Fruit fly (Drosophila melanogaster): Measurements from ENCODE around the gene Pfrx.

Gene Pfrx

DNA sequence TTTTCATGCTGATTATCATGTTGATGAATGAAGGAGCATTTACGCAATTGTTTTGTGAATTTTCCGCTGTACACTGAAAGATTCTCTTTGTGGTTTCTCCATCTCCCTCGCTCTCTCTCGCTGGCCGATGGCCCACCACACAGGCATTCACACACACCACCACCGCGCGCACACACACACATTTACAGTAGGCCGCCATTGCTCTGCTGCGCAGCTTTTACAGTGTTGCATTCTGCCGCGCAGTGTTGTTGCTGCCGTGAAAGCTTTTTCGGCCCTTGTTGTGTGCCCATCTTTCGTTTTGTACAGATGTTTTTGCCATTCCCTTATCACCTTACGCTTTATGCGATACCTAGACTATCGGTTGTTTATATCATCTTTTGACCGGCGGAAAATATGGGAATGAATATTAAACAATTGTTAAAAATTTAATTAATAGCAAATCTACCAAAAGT, 1.5 kb downstream of the Pfrx start (continued):
- TF ChIP-seq CG10979 (tag; optimal IDR thresholded peaks at IDR 0.05) (no peak), gfzf (GFP tag; optimal IDR thresholded peaks at IDR 0.05) (peak; percentile 67), oc (tag; optimal IDR thresholded peaks at IDR 0.05) (no peak), CG7928 (GFP tag; optimal IDR thresholded peaks at IDR 0.05) (no peak), hth (optimal IDR thresholded peaks at IDR 0.05) (no peak), CG8944 (GFP tag; optimal IDR thresholded peaks at IDR 0.05) (no peak), CG8478 (optimal IDR thresholded peaks at IDR 0.05) (peak; percentile 91), CG7786 (GFP tag; optimal IDR thresholded peaks at IDR 0.05) (peak; percentile 3), az2 (GFP tag; optimal IDR thresholded peaks at IDR 0.05) (no peak), CG15601 (tag; optimal IDR thresholded peaks at IDR 0.05) (no peak), CG2678 (tag; optimal IDR thresholded peaks at IDR 0.05) (no peak), CG11723 (GFP tag; optimal IDR thresholded peaks at IDR 0.05) (no peak), sr (GFP tag; IDR thresholded peaks at IDR 0.05) (no peak), CG9727 (GFP tag; optimal IDR thresholded peaks at IDR 0.05) (no peak), run (tag; optimal IDR thresholded peaks at IDR 0.05) (no peak), Rx (GFP tag; IDR thresholded peaks at IDR 0.05) (no peak), CG11504 (tag; optimal IDR thresholded peaks at IDR 0.05) (peak; percentile 21), CG8089 (GFP tag; optimal IDR thresholded peaks at IDR 0.05) (no peak), gsb-n (tag; optimal IDR thresholded peaks at IDR 0.05) (no peak), Dfd (GFP tag; optimal IDR thresholded peaks at IDR 0.05) (no peak), schlank (tag; optimal IDR thresholded peaks at IDR 0.05) (no peak), crc (GFP tag; optimal IDR thresholded peaks at IDR 0.05) (no peak), CG6791 (GFP tag; IDR thresholded peaks at IDR 0.05; ENCODE audit: partially characterized antibody) (peak; percentile 74), klu (GFP tag; IDR thresholded peaks at IDR 0.05) (no peak), CG17802 (tag; optimal IDR thresholded peaks at IDR 0.05) (no peak), gro (GFP tag; optimal IDR thresholded peaks at IDR 0.05) (peak; percentile 26), CG8765 (GFP tag; IDR thresholded peaks at IDR 0.05) (no peak), CG10654 (GFP tag; optimal IDR thresholded peaks at IDR 0.05) (no peak), Atf3 (GFP tag; optimal IDR thresholded peaks at IDR 0.05) (no peak), ems (GFP tag; optimal IDR thresholded peaks at IDR 0.05) (no peak), sima (GFP tag; optimal IDR thresholded peaks at IDR 0.05) (no peak), Mad (GFP tag; optimal IDR thresholded peaks at IDR 0.05) (no peak), H2.0 (GFP tag; IDR thresholded peaks at IDR 0.05) (no peak), HLH4C (GFP tag; IDR thresholded peaks at IDR 0.05; ENCODE audit: partially characterized antibody) (peak; percentile 52; the same call in 2 of the 3 replicates), CG12659 (GFP tag; optimal IDR thresholded peaks at IDR 0.05) (peak; percentile 60), CG33557 (GFP tag; optimal IDR thresholded peaks at IDR 0.05) (no peak), CG8359 (GFP tag; optimal IDR thresholded peaks at IDR 0.05; ENCODE audit: borderline replicate concordance) (no peak), BEAF-32 (GFP tag; optimal IDR thresholded peaks at IDR 0.05) (peak; percentile 76), CG1024 (GFP tag; IDR thresholded peaks at IDR 0.05) (no peak), CG7372 (GFP tag; IDR thresholded peaks at IDR 0.05) (no peak), kah (GFP tag; optimal IDR thresholded peaks at IDR 0.05) (no peak), CG6175 (GFP tag; IDR thresholded peaks at IDR 0.05) (no peak), CG5245 (GFP tag; optimal IDR thresholded peaks at IDR 0.05) (no peak), ind (GFP tag; optimal IDR thresholded peaks at IDR 0.05) (no peak), CG10267 (tag; optimal IDR thresholded peaks at IDR 0.05) (peak; percentile 53), pzg (GFP tag; optimal IDR thresholded peaks at IDR 0.05) (peak; percentile 80), yki (optimal IDR thresholded peaks at IDR 0.05) (no peak), Sox102F (GFP tag; optimal IDR thresholded peaks at IDR 0.05) (no peak), CG12071 (GFP tag; optimal IDR thresholded peaks at IDR 0.05) (no peak), CG4707 (GFP tag; optimal IDR thresholded peaks at IDR 0.05) (no peak), CG11560 (tag; IDR thresholded peaks at IDR 0.05) (no peak), fru (optimal IDR thresholded peaks at IDR 0.05) (no peak), CG3995 (GFP tag; optimal IDR thresholded peaks at IDR 0.05) (no peak)
